Fruit fly (Drosophila melanogaster) whole organism: Measurements from ENCODE around the gene Vha68-1.

Experiments
- CG8478 ChIP-seq: fragments of >200 bp; optimal IDR thresholded peaks from 2 replicates; lab custom pipeline; 2018; ENCODE audit warnings: inconsistent platforms
- Dll ChIP-seq: fragments of >200 bp; optimal IDR thresholded peaks from 2 replicates; lab custom pipeline; 2017
- EcR ChIP-seq, 2 experiments: fragments of >200 bp; optimal IDR thresholded peaks; 2 replicates each; lab custom pipeline; 2017; ENCODE audit warnings: missing biosample characterization in 2 of 2, missing genetic modification characterization in 2 of 2, missing genetic modification reagents in 2 of 2
- pan ChIP-seq: fragments of >200 bp; optimal IDR thresholded peaks from 2 replicates; lab custom pipeline; 2017
- psq ChIP-seq: fragments of >200 bp; optimal IDR thresholded peaks from 2 replicates; lab custom pipeline; 2017
- usp ChIP-seq: fragments of >200 bp; optimal IDR thresholded peaks from 2 replicates; lab custom pipeline; 2017; ENCODE audit warnings: missing biosample characterization, missing genetic modification characterization, mixed read lengths

The Vha68-1 gene

dm6 chr2L:13003659-13004058, 248 bp downstream of the Vha68-1 start:
- no peak for TF ChIP-seq psq
- no peak for TF ChIP-seq Dll
- TF ChIP-seq usp = no peak
- TF ChIP-seq CG8478 = no peak
- no peak for TF ChIP-seq EcR (GFP tag; optimal IDR thresholded peaks at IDR 0.05; lab: Kevin White, UChicago)
- TF ChIP-seq pan (lab: Kevin White, UChicago) = no peak

- TF ChIP-seq pan (lab: Kevin White, UChicago) = no peak
- TF ChIP-seq EcR (GFP tag; optimal IDR thresholded peaks at IDR 0.05; lab: Kevin White, UChicago) = no peak
- TF ChIP-seq CG8478 = no peak
- no peak for TF ChIP-seq usp
- no peak for TF ChIP-seq Dll
- no peak for TF ChIP-seq psq
Observed at dm6 chr2L:13000393-13001001, 3.4 kb downstream of the Vha68-1 start, which contains the start of gene Yip1d1. Yip1d1 (minus strand) TSS chr2L:13000635.

dm6 chr2L:12985043-12985442, 18.9 kb downstream of the Vha68-1 start:
- TF ChIP-seq pan (lab: Kevin White, UChicago) = no peak
- TF ChIP-seq CG8478 = no peak
- TF ChIP-seq Dll = no peak
- no peak for TF ChIP-seq usp
- TF ChIP-seq psq = no peak

- TF ChIP-seq EcR (GFP tag; optimal IDR thresholded peaks at IDR 0.05; lab: Kevin White, UChicago) (no peak), usp (no peak), CG8478 (no peak), Dll (no peak), pan (lab: Kevin White, UChicago) (no peak), psq (no peak)
Observed at dm6 chr2L:12982107-12982506, 21.8 kb downstream of the Vha68-1 start.

- TF ChIP-seq EcR (GFP tag; optimal IDR thresholded peaks at IDR 0.05; lab: Kevin White, UChicago) = no peak
- no peak for TF ChIP-seq pan (lab: Kevin White, UChicago)
- TF ChIP-seq CG8478 = no peak
- TF ChIP-seq usp = no peak
- TF ChIP-seq Dll = no peak
- TF ChIP-seq psq = no peak
Observed at dm6 chr2L:12978486-12978885, 25.4 kb downstream of the Vha68-1 start, which contains the start of gene Vha68-3. Vha68-3 (plus strand) TSS chr2L:12978786.

dm6 chr2L:12975367-12975655, 28.6 kb downstream of the Vha68-1 start:
- TF ChIP-seq pan (lab: Kevin White, UChicago) (no peak), usp (no peak), psq (no peak), EcR (GFP tag; optimal IDR thresholded peaks at IDR 0.05; lab: Kevin White, UChicago) (no peak), Dll (no peak), CG8478 (no peak)

- TF ChIP-seq usp (no peak), Dll (peak; percentile 34)
Observed at dm6 chr2L:12974562-12975366, 29.1 kb downstream of the Vha68-1 start.

- TF ChIP-seq psq = no peak
- no peak for TF ChIP-seq Dll
- no peak for TF ChIP-seq usp
- TF ChIP-seq pan (lab: Kevin White, UChicago) = no peak
- TF ChIP-seq CG8478 = no peak
- no peak for TF ChIP-seq EcR (GFP tag; optimal IDR thresholded peaks at IDR 0.05; lab: Kevin White, UChicago)
Observed at dm6 chr2L:12974045-12974539, 29.8 kb downstream of the Vha68-1 start, which contains the start of gene Vha68-2. Vha68-2 (plus strand) TSS chr2L:12974322.

- TF ChIP-seq EcR (GFP tag; optimal IDR thresholded peaks at IDR 0.05; lab: Kevin White, UChicago) (no peak), Dll (no peak), usp (no peak), pan (lab: Kevin White, UChicago) (no peak), psq (no peak), CG8478 (no peak)
Observed at dm6 chr2L:12969569-12969968, 34.3 kb downstream of the Vha68-1 start.

dm6 chr2L:12966290-12966689, 37.6 kb downstream of the Vha68-1 start, which contains the start of gene CG16800:
CG16800 (plus strand) TSS chr2L:12966590.
- no peak for TF ChIP-seq psq
